Worm (Caenorhabditis elegans) whole organism, L4/young adult: ENCODE data around the gene F34D10.8.

ENCODE experiments used
- W03F9.2 ChIP-seq: fragments of 150-350 bp; optimal IDR thresholded peaks from 2 replicates; lab custom pipeline; 2014; ENCODE audit warnings: missing biosample characterization, missing genetic modification characterization
- him-1 ChIP-seq: sonication (generic microtip); optimal IDR thresholded peaks from 2 replicates; lab custom pipeline; 2016; ENCODE audit warnings: missing genotype, missing genetic modification reagents, missing genetic modification characterization, missing compliant biosample characterization

ce11 chrIII:3738331-3738730 is 7.8 kb downstream of the F34D10.8 start:
- no peak for TF ChIP-seq him-1
- no peak for TF ChIP-seq W03F9.2 (tag; lab: Kevin White, UChicago)
